Fruit fly (Drosophila melanogaster): ENCODE data around the gene Rpp14a.
A peak's percentile ranks its signal among the peaks of the same experiment; 100 is the strongest.

The Rpp14a gene

DNA sequence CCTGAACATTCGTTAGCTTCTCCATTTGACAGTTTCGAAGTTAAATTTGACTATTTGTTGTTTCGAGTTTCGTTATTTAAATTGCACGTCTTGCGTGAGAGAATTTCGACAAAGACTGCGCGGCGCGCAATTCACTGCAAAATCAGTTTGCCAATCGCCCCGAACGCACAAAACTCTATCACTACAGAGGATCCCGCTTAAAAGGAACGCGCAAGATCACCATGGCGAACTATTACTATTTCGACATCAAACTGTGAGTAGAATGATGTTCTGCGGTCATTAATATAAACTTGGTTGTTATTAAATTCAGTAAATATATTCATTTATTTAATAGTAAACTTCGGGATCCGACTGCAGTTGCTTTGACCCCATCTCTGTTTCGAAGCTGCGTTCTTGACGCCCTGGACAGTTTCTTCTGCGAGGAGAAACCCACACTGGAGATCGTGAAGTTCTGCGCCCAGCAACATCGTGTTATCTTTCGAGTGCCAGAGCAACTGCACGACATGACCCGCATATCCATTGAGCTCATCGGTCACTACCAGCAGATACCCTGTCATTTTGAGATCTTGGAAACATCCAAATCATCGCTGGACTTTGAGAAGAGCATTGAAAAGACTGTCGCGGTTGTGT is 629 bp upstream of the Rpp14a start, which contains the start of the genes Rpp14b and spn-A:
Gene Rpp14b (plus strand): TSS at position 43 of the 630 bp plus-strand sequence.
Gene spn-A (minus strand): TSS at position 123 of the 630 bp plus-strand sequence.
- TF ChIP-seq vri (GFP tag; optimal IDR thresholded peaks at IDR 0.05): no peak
- TF ChIP-seq Sox14 (GFP tag; optimal IDR thresholded peaks at IDR 0.05): peak; percentile 63
- no peak for TF ChIP-seq CG3032 (tag; optimal IDR thresholded peaks at IDR 0.05)
- no peak for TF ChIP-seq CG1621 (tag; optimal IDR thresholded peaks at IDR 0.05)
- peak; percentile 39 for TF ChIP-seq esn (GFP tag; optimal IDR thresholded peaks at IDR 0.05)
- TF ChIP-seq CG11902 (GFP tag; optimal IDR thresholded peaks at IDR 0.05): no peak
- peak; percentile 19 for TF ChIP-seq Met (GFP tag; optimal IDR thresholded peaks at IDR 0.05)
- TF ChIP-seq CG15336 (GFP tag; IDR thresholded peaks at IDR 0.05): peak; percentile 24; the same call in 1 of the 2 replicates
- TF ChIP-seq acj6 (GFP tag; optimal IDR thresholded peaks at IDR 0.05): peak; percentile 50
- no peak for TF ChIP-seq Hr38 (GFP tag; optimal IDR thresholded peaks at IDR 0.05)
- no peak for TF ChIP-seq CG10669 (GFP tag; optimal IDR thresholded peaks at IDR 0.05)
- no peak for TF ChIP-seq Ets21C (GFP tag; optimal IDR thresholded peaks at IDR 0.05)
- no peak for TF ChIP-seq fkh (GFP tag; optimal IDR thresholded peaks at IDR 0.05)
- TF ChIP-seq dac (GFP tag; optimal IDR thresholded peaks at IDR 0.05): no peak
- TF ChIP-seq Gug (GFP tag; IDR thresholded peaks at IDR 0.05): no peak
- no peak for TF ChIP-seq CG16779 (tag; optimal IDR thresholded peaks at IDR 0.05)
- TF ChIP-seq CG6792 (GFP tag; optimal IDR thresholded peaks at IDR 0.05): peak; percentile 19
- no peak for TF ChIP-seq fd85E (GFP tag; optimal IDR thresholded peaks at IDR 0.05)
- no peak for TF ChIP-seq CG4318 (GFP tag; optimal IDR thresholded peaks at IDR 0.05)
- peak; percentile 61 for TF ChIP-seq CG8119 (GFP tag; IDR thresholded peaks at IDR 0.05)
- peak in 1 of 2 experiments; percentile 12 for TF ChIP-seq ss (GFP tag; optimal IDR thresholded peaks at IDR 0.05)
- no peak for TF ChIP-seq salr (GFP tag; optimal IDR thresholded peaks at IDR 0.05)
- no peak for TF ChIP-seq achi (GFP tag; optimal IDR thresholded peaks at IDR 0.05)
- no peak for TF ChIP-seq CG11762 (GFP tag; optimal IDR thresholded peaks at IDR 0.05; ENCODE audit: insufficient read depth)
- peak; percentile 28 for TF ChIP-seq CG3919 (GFP tag; optimal IDR thresholded peaks at IDR 0.05)
- peak; percentile 38 for TF ChIP-seq CG34406 (GFP tag; optimal IDR thresholded peaks at IDR 0.05)
- TF ChIP-seq CG11294 (GFP tag; IDR thresholded peaks at IDR 0.05): no peak
- TF ChIP-seq Sox15 (GFP tag; optimal IDR thresholded peaks at IDR 0.05): peak; percentile 47
- TF ChIP-seq CG10631 (GFP tag; optimal IDR thresholded peaks at IDR 0.05): no peak
- TF ChIP-seq Hr4 (GFP tag; optimal IDR thresholded peaks at IDR 0.05): peak; percentile 57
- no peak for TF ChIP-seq Ets96B (tag; optimal IDR thresholded peaks at IDR 0.05)
- TF ChIP-seq CG6808 (GFP tag; optimal IDR thresholded peaks at IDR 0.05): no peak
- TF ChIP-seq Eip93F (GFP tag; optimal IDR thresholded peaks at IDR 0.05): peak; percentile 32
- peak; percentile 3 for TF ChIP-seq Eip75B (GFP tag; optimal IDR thresholded peaks at IDR 0.05)
- TF ChIP-seq svp (GFP tag): peak; percentile 77
- peak; percentile 49 for TF ChIP-seq pdm3 (GFP tag; optimal IDR thresholded peaks at IDR 0.05)
- TF ChIP-seq CG8319 (GFP tag; optimal IDR thresholded peaks at IDR 0.05): no peak
- no peak for TF ChIP-seq Blimp-1 (GFP tag; optimal IDR thresholded peaks at IDR 0.05)
- TF ChIP-seq Smox (GFP tag; optimal IDR thresholded peaks at IDR 0.05): no peak
- TF ChIP-seq OdsH (GFP tag; optimal IDR thresholded peaks at IDR 0.05): peak; percentile 52
- no peak for TF ChIP-seq Lpt (GFP tag; optimal IDR thresholded peaks at IDR 0.05)
- peak; percentile 8 for TF ChIP-seq dsx (GFP tag; optimal IDR thresholded peaks at IDR 0.05; ENCODE audit: poor library complexity, severe bottlenecking)
- peak; percentile 44 for TF ChIP-seq CG32006 (GFP tag; optimal IDR thresholded peaks at IDR 0.05)
- no peak for TF ChIP-seq spab (GFP tag; optimal IDR thresholded peaks at IDR 0.05)
- TF ChIP-seq Eip78C (GFP tag): peak; percentile 80
- TF ChIP-seq CG8632 (GFP tag; optimal IDR thresholded peaks at IDR 0.05): no peak
- peak; percentile 53 for TF ChIP-seq CG31627 (GFP tag; optimal IDR thresholded peaks at IDR 0.05)
- peak; percentile 59 for TF ChIP-seq Hr39 (GFP tag; optimal IDR thresholded peaks at IDR 0.05)
- TF ChIP-seq eg (GFP tag; IDR thresholded peaks at IDR 0.05): peak; percentile 58; the same call in 2 of the 3 replicates
- no peak for TF ChIP-seq CG9139 (GFP tag; optimal IDR thresholded peaks at IDR 0.05)
- no peak for TF ChIP-seq CG6276 (GFP tag; optimal IDR thresholded peaks at IDR 0.05)
